Fruit fly (Drosophila melanogaster) whole organism, embryonic: ENCODE results near the gene yin.
A peak's percentile ranks its signal among the peaks of the same experiment; 100 is the strongest.

Experiments
- Adf1 ChIP-seq: fragments of 200-800 bp; sonication (Bioruptor generic); IDR thresholded peaks from 2 replicates; pipeline ENCODE4 v1.3.6; 2022; ENCODE audit warnings: missing biosample characterization, missing genetic modification characterization
- B-H2 ChIP-seq: fragments of 200-800 bp; sonication (Bioruptor generic); optimal IDR thresholded peaks from 2 replicates; lab custom pipeline; 2018; ENCODE audit warnings: missing biosample characterization, mild to moderate bottlenecking, missing genetic modification characterization
- CG10147 ChIP-seq: fragments of 200-800 bp; sonication (Bioruptor generic); optimal IDR thresholded peaks from 2 replicates; lab custom pipeline; 2019; ENCODE audit warnings: missing biosample characterization, mild to moderate bottlenecking, missing genetic modification characterization, moderate library complexity
- CG10543 ChIP-seq: fragments of 200-800 bp; sonication (Bioruptor generic); optimal IDR thresholded peaks from 3 replicates; lab custom pipeline; 2017; ENCODE audit warnings: missing biosample characterization, mild to moderate bottlenecking, missing genetic modification characterization, moderate library complexity
- CG10654 ChIP-seq: fragments of 200-800 bp; sonication (Bioruptor generic); optimal IDR thresholded peaks from 2 replicates; lab custom pipeline; 2016; ENCODE audit warnings: missing biosample characterization, missing genetic modification characterization
- CG11085 ChIP-seq: fragments of 200-800 bp; sonication (Bioruptor generic); IDR thresholded peaks from 2 replicates; pipeline ENCODE4 v1.3.6; 2022; ENCODE audit warnings: missing biosample characterization, missing genetic modification characterization
- CG11247 ChIP-seq: fragments of 200-800 bp; sonication (Bioruptor generic); IDR thresholded peaks from 2 replicates; pipeline ENCODE4 v1.3.6; 2022; ENCODE audit warnings: missing biosample characterization, missing genetic modification characterization
- CG11695 ChIP-seq: fragments of 200-800 bp; sonication (Bioruptor generic); IDR thresholded peaks from 3 replicates; pipeline ENCODE4 v1.3.6; 2022; ENCODE audit warnings: missing biosample characterization, missing genetic modification characterization
- CG12299 ChIP-seq: fragments of 200-800 bp; sonication (Bioruptor generic); optimal IDR thresholded peaks from 2 replicates; lab custom pipeline; 2018; ENCODE audit warnings: missing biosample characterization, mild to moderate bottlenecking, missing genetic modification characterization
- CG12744 ChIP-seq: fragments of 200-800 bp; sonication (Bioruptor generic); optimal IDR thresholded peaks from 2 replicates; lab custom pipeline; 2016; ENCODE audit warnings: missing biosample characterization, missing genetic modification characterization
- CG13287 ChIP-seq: fragments of 200-800 bp; sonication (Bioruptor generic); IDR thresholded peaks from 2 replicates; pipeline ENCODE4 v1.3.6; 2022; ENCODE audit warnings: missing biosample characterization, missing genetic modification characterization; ENCODE audit not compliant: partially characterized antibody
- CG13894 ChIP-seq: fragments of 200-800 bp; sonication (Bioruptor generic); optimal IDR thresholded peaks from 3 replicates; lab custom pipeline; 2018; ENCODE audit warnings: missing biosample characterization, mild to moderate bottlenecking, missing genetic modification characterization, moderate library complexity
- CG14050 ChIP-seq: fragments of 200-800 bp; sonication (Bioruptor generic); IDR thresholded peaks from 3 replicates; pipeline ENCODE4 v1.3.6; 2022; ENCODE audit warnings: missing biosample characterization, missing genetic modification characterization
- CG17612 ChIP-seq: fragments of 200-800 bp; sonication (Bioruptor generic); IDR thresholded peaks from 2 replicates; pipeline ENCODE4 v1.3.6; 2022; ENCODE audit warnings: missing biosample characterization, missing genetic modification characterization
- CG18011 ChIP-seq: fragments of 200-800 bp; sonication (Bioruptor generic); optimal IDR thresholded peaks from 2 replicates; lab custom pipeline; 2017; ENCODE audit warnings: missing biosample characterization, missing genetic modification characterization, mild to moderate bottlenecking, moderate library complexity, missing genotype
- CG32767 ChIP-seq: fragments of 200-800 bp; sonication (Bioruptor generic); IDR thresholded peaks from 2 replicates; pipeline ENCODE4 v1.3.6; 2022; ENCODE audit warnings: missing biosample characterization, missing genetic modification characterization
- CG4707 ChIP-seq: fragments of 200-800 bp; sonication (Bioruptor generic); optimal IDR thresholded peaks from 2 replicates; lab custom pipeline; 2018; ENCODE audit warnings: missing biosample characterization, mild to moderate bottlenecking, missing genetic modification characterization, moderate library complexity
- CG6689 ChIP-seq: fragments of 200-800 bp; sonication (Bioruptor generic); IDR thresholded peaks from 2 replicates; pipeline ENCODE4 v1.3.6; 2022; ENCODE audit warnings: missing biosample characterization, missing genetic modification characterization
- CG8089 ChIP-seq: fragments of 200-800 bp; sonication (Bioruptor generic); optimal IDR thresholded peaks from 3 replicates; lab custom pipeline; 2016; ENCODE audit warnings: missing biosample characterization, missing genetic modification characterization
- CG9437 ChIP-seq: fragments of 200-800 bp; sonication (Bioruptor generic); optimal IDR thresholded peaks from 2 replicates; lab custom pipeline; 2018; ENCODE audit warnings: missing biosample characterization, mild to moderate bottlenecking, missing genetic modification characterization
- Dfd ChIP-seq, 2 experiments: fragments of >200 bp; optimal IDR thresholded peaks; 2 replicates each; lab custom pipeline; 2017; ENCODE audit warnings: missing biosample characterization in 2 of 2, missing genetic modification characterization in 2 of 2
- Dref ChIP-seq: fragments of 200-800 bp; sonication (Bioruptor generic); IDR thresholded peaks from 2 replicates; pipeline ENCODE4 v1.3.6; 2022; ENCODE audit warnings: missing biosample characterization, missing genetic modification characterization
- Drgx ChIP-seq: fragments of 200-800 bp; sonication (Bioruptor generic); IDR thresholded peaks from 2 replicates; pipeline ENCODE4 v1.3.6; 2022; ENCODE audit warnings: missing biosample characterization, missing genetic modification characterization
- E2f2 ChIP-seq: fragments of 200-800 bp; sonication (Bioruptor generic); IDR thresholded peaks from 2 replicates; pipeline ENCODE4 v1.3.6; 2022; ENCODE audit warnings: missing biosample characterization, missing genetic modification characterization
- Fer2 ChIP-seq: fragments of 200-800 bp; sonication (Bioruptor generic); optimal IDR thresholded peaks from 2 replicates; lab custom pipeline; 2018; ENCODE audit warnings: missing biosample characterization, mild to moderate bottlenecking, missing genetic modification characterization, moderate library complexity
- Hr3 ChIP-seq: fragments of 200-800 bp; sonication (Bioruptor generic); optimal IDR thresholded peaks from 3 replicates; lab custom pipeline; 2016; ENCODE audit warnings: missing biosample characterization, missing genetic modification characterization
- Hsf ChIP-seq: fragments of 200-800 bp; sonication (Bioruptor generic); optimal IDR thresholded peaks from 3 replicates; lab custom pipeline; 2016; ENCODE audit warnings: missing biosample characterization, missing genetic modification characterization
- MTF-1 ChIP-seq: fragments of 200-800 bp; sonication (Bioruptor generic); optimal IDR thresholded peaks from 2 replicates; lab custom pipeline; 2018; ENCODE audit warnings: missing biosample characterization, mild to moderate bottlenecking, missing genetic modification characterization, borderline replicate concordance
- Med ChIP-seq: fragments of 200-800 bp; sonication (Bioruptor generic); peaks from one replicate; lab custom pipeline; 2016; ENCODE audit warnings: missing biosample characterization, missing genetic modification characterization, mild to moderate bottlenecking, inconsistent platforms, moderate library complexity
- Nf-YC ChIP-seq: fragments of 200-800 bp; optimal IDR thresholded peaks from 3 replicates; lab custom pipeline; 2019; ENCODE audit warnings: missing biosample characterization, mild to moderate bottlenecking, missing genetic modification characterization, moderate library complexity
- Rfx ChIP-seq: fragments of 200-800 bp; sonication (Bioruptor generic); IDR thresholded peaks from 2 replicates; pipeline ENCODE4 v1.3.6; 2022; ENCODE audit warnings: missing biosample characterization, missing genetic modification characterization
- Sox100B ChIP-seq: fragments of 200-800 bp; sonication (Bioruptor generic); optimal IDR thresholded peaks from 3 replicates; lab custom pipeline; 2018; ENCODE audit warnings: missing biosample characterization, mild to moderate bottlenecking, missing genetic modification characterization
- ash1 ChIP-seq: fragments of 200-800 bp; sonication (Bioruptor generic); optimal IDR thresholded peaks from 2 replicates; lab custom pipeline; 2018; ENCODE audit warnings: missing biosample characterization, mild to moderate bottlenecking, missing genetic modification characterization
- corto ChIP-seq: fragments of 200-800 bp; sonication (Bioruptor generic); optimal IDR thresholded peaks from 2 replicates; lab custom pipeline; 2016; ENCODE audit warnings: missing biosample characterization, mild to moderate bottlenecking, missing genetic modification characterization, moderate library complexity
- danr ChIP-seq: fragments of 200-800 bp; sonication (Bioruptor generic); IDR thresholded peaks from 2 replicates; pipeline ENCODE4 v1.3.6; 2022; ENCODE audit warnings: missing biosample characterization, missing genetic modification characterization
- dm ChIP-seq: fragments of 200-800 bp; sonication (Bioruptor generic); optimal IDR thresholded peaks from 3 replicates; lab custom pipeline; 2016; ENCODE audit warnings: missing biosample characterization, missing genetic modification characterization
- gce ChIP-seq: fragments of 200-800 bp; sonication (Bioruptor generic); IDR thresholded peaks from 3 replicates; pipeline ENCODE4 v1.3.6; 2022; ENCODE audit warnings: missing biosample characterization, missing genetic modification characterization
- grn ChIP-seq: fragments of 200-800 bp; sonication (Bioruptor generic); optimal IDR thresholded peaks from 3 replicates; lab custom pipeline; 2017; ENCODE audit warnings: missing biosample characterization, missing genetic modification characterization
- gsb ChIP-seq: fragments of 200-800 bp; sonication (Bioruptor generic); IDR thresholded peaks from 2 replicates; pipeline ENCODE4 v1.3.6; 2022; ENCODE audit warnings: missing biosample characterization, missing genetic modification characterization
- jumu ChIP-seq: fragments of 200-800 bp; sonication (Bioruptor generic); optimal IDR thresholded peaks from 3 replicates; lab custom pipeline; 2016; ENCODE audit warnings: missing biosample characterization, missing genetic modification characterization
- klu ChIP-seq: fragments of 200-800 bp; sonication (Bioruptor generic); IDR thresholded peaks from 2 replicates; pipeline ENCODE4 v1.3.6; 2022; ENCODE audit warnings: missing biosample characterization, missing genetic modification characterization
- kni ChIP-seq: fragments of 200-800 bp; sonication (Bioruptor generic); optimal IDR thresholded peaks from 3 replicates; lab custom pipeline; 2017; ENCODE audit warnings: mild to moderate bottlenecking, missing biosample characterization, missing genetic modification reagents, missing genetic modification characterization
- lmd ChIP-seq: fragments of 200-800 bp; sonication (Bioruptor generic); IDR thresholded peaks from 2 replicates; pipeline ENCODE4 v1.3.6; 2022; ENCODE audit warnings: missing biosample characterization, missing genetic modification characterization
- nerfin-1 ChIP-seq: fragments of 200-800 bp; sonication (Bioruptor generic); optimal IDR thresholded peaks from 3 replicates; lab custom pipeline; 2019; ENCODE audit warnings: missing biosample characterization, mild to moderate bottlenecking, missing genetic modification characterization, moderate library complexity
- odd ChIP-seq: fragments of 200-800 bp; sonication (Bioruptor generic); optimal IDR thresholded peaks from 2 replicates; lab custom pipeline; 2017; ENCODE audit warnings: missing biosample characterization, mild to moderate bottlenecking, missing genetic modification characterization
- onecut ChIP-seq: fragments of 200-800 bp; sonication (Bioruptor generic); IDR thresholded peaks from 2 replicates; pipeline ENCODE4 v1.3.6; 2022; ENCODE audit warnings: missing biosample characterization, missing genetic modification characterization
- peb ChIP-seq: fragments of 200-800 bp; sonication (Bioruptor generic); IDR thresholded peaks from 2 replicates; pipeline ENCODE4 v1.3.6; 2022; ENCODE audit warnings: missing biosample characterization, missing genetic modification characterization
- rib ChIP-seq: fragments of 200-800 bp; sonication (Bioruptor generic); IDR thresholded peaks from 2 replicates; pipeline ENCODE4 v1.3.6; 2022; ENCODE audit warnings: missing biosample characterization, missing genetic modification characterization
- scrt ChIP-seq: fragments of 200-800 bp; sonication (Bioruptor generic); optimal IDR thresholded peaks from 2 replicates; lab custom pipeline; 2018; ENCODE audit warnings: missing biosample characterization, mild to moderate bottlenecking, missing genetic modification characterization, moderate library complexity
- ttk ChIP-seq: fragments of 200-800 bp; sonication (Bioruptor generic); IDR thresholded peaks from 2 replicates; pipeline ENCODE4 v2.1.2; 2022; ENCODE audit warnings: missing biosample characterization, missing genetic modification characterization
- vfl ChIP-seq: fragments of 200-800 bp; sonication (Bioruptor generic); optimal IDR thresholded peaks from 2 replicates; lab custom pipeline; 2016; ENCODE audit warnings: missing biosample characterization, missing genetic modification characterization
- wek ChIP-seq: fragments of 200-800 bp; sonication (Bioruptor generic); optimal IDR thresholded peaks from 3 replicates; lab custom pipeline; 2018; ENCODE audit warnings: missing biosample characterization, mild to moderate bottlenecking, missing genetic modification characterization, moderate library complexity
- yki ChIP-seq: fragments of >200 bp; optimal IDR thresholded peaks from 3 replicates; lab custom pipeline; 2018

The yin gene

DNA sequence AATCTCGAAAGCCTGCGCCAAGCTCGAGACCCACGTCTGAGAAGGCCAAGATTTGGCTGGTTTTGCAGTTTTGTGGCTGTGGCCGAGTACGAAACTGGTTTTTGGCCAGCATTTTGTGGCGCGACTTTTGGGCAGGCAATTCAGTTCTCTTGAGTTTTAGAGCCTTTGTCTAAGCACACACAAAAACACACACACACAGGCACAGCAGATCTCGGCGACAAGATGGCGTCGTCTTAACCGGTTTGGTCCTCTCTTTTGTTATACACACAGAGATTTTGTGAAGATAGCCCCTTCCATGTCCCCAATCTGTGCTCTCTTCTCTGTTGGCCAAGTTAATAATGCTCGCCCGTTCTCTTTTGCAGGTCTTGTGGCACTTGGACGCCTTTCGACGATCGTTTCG lies 30.8 kb downstream of the yin start (continued):
- TF ChIP-seq Dfd (GFP tag; optimal IDR thresholded peaks at IDR 0.05; lab: Kevin White, UChicago), result no peak
- TF ChIP-seq CG13287 (GFP tag; lab: Robert Waterston, UW), result 0 out of 2 replicates have a peak, but pooled peaks have one; percentile 8
- no peak for TF ChIP-seq CG18011 (GFP tag; lab: Kevin White, UChicago)
- no peak for TF ChIP-seq odd (GFP tag; lab: Kevin White, UChicago)
- TF ChIP-seq CG11695 (GFP tag; lab: Robert Waterston, UW), result no peak
- no peak for TF ChIP-seq gce (GFP tag; lab: Robert Waterston, UW)
- TF ChIP-seq vfl (GFP tag; lab: Kevin White, UChicago), result no peak
- no peak for TF ChIP-seq yki (lab: Kevin White, UChicago)
- no peak for TF ChIP-seq peb
- TF ChIP-seq jumu (GFP tag; lab: Kevin White, UChicago), result no peak
- TF ChIP-seq ash1, result no peak
- TF ChIP-seq MTF-1 (GFP tag; lab: Kevin White, UChicago), result no peak
- no peak for TF ChIP-seq CG11247 (GFP tag; lab: Robert Waterston, UW)
- peak; percentile 15 for TF ChIP-seq corto (GFP tag; lab: Kevin White, UChicago)
- TF ChIP-seq klu (GFP tag; lab: Robert Waterston, UW), result no peak
- peak; percentile 45 for TF ChIP-seq Med
- TF ChIP-seq Adf1 (GFP tag; lab: Robert Waterston, UW), result peak; percentile 23; the same call in 1 of the 2 replicates
- peak; percentile 39 for TF ChIP-seq grn (GFP tag; lab: Kevin White, UChicago)
- no peak for TF ChIP-seq nerfin-1 (tag; lab: Kevin White, UChicago)
- no peak for TF ChIP-seq danr (GFP tag; lab: Robert Waterston, UW)
- TF ChIP-seq CG10654 (GFP tag; lab: Kevin White, UChicago), result no peak
- no peak for TF ChIP-seq CG12299 (tag; lab: Kevin White, UChicago)
- TF ChIP-seq CG10147 (GFP tag; lab: Kevin White, UChicago), result peak; percentile 42
- TF ChIP-seq CG6689, result no peak
- no peak for TF ChIP-seq CG4707
- no peak for TF ChIP-seq Hr3 (GFP tag; lab: Kevin White, UChicago)
- no peak for TF ChIP-seq Hsf
- no peak for TF ChIP-seq scrt
- 0 out of 2 replicates have a peak, but pooled peaks have one; percentile 13 for TF ChIP-seq E2f2
- no peak for TF ChIP-seq CG11085 (GFP tag; lab: Robert Waterston, UW)
- no peak for TF ChIP-seq CG17612 (GFP tag; lab: Robert Waterston, UW)
- TF ChIP-seq CG13894 (tag; lab: Kevin White, UChicago), result peak; percentile 46
- no peak for TF ChIP-seq CG9437 (GFP tag; lab: Kevin White, UChicago)
- peak; percentile 79 for TF ChIP-seq kni (GFP tag; lab: Kevin White, UChicago)
- no peak for TF ChIP-seq lmd (GFP tag; lab: Robert Waterston, UW)
- peak; percentile 19 for TF ChIP-seq B-H2 (GFP tag; lab: Kevin White, UChicago)
- TF ChIP-seq CG12744, result no peak
- no peak for TF ChIP-seq dm (GFP tag; lab: Kevin White, UChicago)
- TF ChIP-seq CG8089, result no peak
- no peak for TF ChIP-seq Fer2 (tag; lab: Kevin White, UChicago)
- peak; percentile 47; the same call in 1 of the 2 replicates for TF ChIP-seq Drgx (GFP tag; lab: Robert Waterston, UW)
- TF ChIP-seq Nf-YC, result no peak
- 0 out of 2 replicates have a peak, but pooled peaks have one; percentile 16 for TF ChIP-seq Rfx
- peak; percentile 65; the same call in 1 of the 2 replicates for TF ChIP-seq CG32767 (GFP tag; lab: Robert Waterston, UW)
- no peak for TF ChIP-seq wek
- no peak for TF ChIP-seq ttk
- no peak for TF ChIP-seq gsb (GFP tag; lab: Robert Waterston, UW)
- TF ChIP-seq CG10543 (GFP tag; lab: Kevin White, UChicago), result peak; percentile 20
- TF ChIP-seq CG14050, result no peak
- no peak for TF ChIP-seq Sox100B
- no peak for TF ChIP-seq rib (GFP tag; lab: Robert Waterston, UW)
- no peak for TF ChIP-seq onecut (GFP tag; lab: Robert Waterston, UW)
- TF ChIP-seq Dref, result no peak
